Fruit fly (Drosophila melanogaster) Kc167 (cell line): Measurements from ENCODE around the gene Pcd.

Source experiments
- Myc ChIP-seq: fragments of >200 bp; optimal IDR thresholded peaks from 2 replicates; lab custom pipeline; 2017; ENCODE audit warnings: missing external identifiers
- insv ChIP-seq: fragments of >200 bp; optimal IDR thresholded peaks from 3 replicates; lab custom pipeline; 2018; ENCODE audit warnings: missing external identifiers
- psq ChIP-seq: fragments of >200 bp; optimal IDR thresholded peaks from 2 replicates; lab custom pipeline; 2017; ENCODE audit warnings: missing external identifiers
- ttk ChIP-seq: sonication (Bioruptor generic); optimal IDR thresholded peaks from 2 replicates; lab custom pipeline; 2017; ENCODE audit warnings: missing external identifiers

DNA sequence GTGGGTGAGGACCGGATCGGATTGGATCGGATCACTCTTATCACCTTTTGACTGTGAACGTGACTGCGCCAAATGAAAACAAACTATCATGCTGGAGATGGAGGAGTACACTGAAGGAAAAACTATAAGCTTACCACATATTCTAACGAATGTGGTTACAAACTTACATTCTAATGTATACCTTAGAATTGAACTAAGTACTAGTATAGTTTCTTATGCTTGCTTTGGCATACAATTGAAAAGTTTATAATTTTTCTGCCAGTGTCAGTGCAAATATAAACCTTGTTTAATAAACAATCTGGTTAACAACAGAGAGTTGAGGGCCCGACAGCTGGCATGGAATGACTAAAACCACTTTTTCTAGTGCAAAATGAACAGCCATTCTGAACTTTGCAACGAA lies 5.4 kb upstream of the Pcd start:
- no peak for TF ChIP-seq psq (lab: Kevin White, UChicago)
- no peak for TF ChIP-seq insv (lab: Kevin White, UChicago)
- no peak for TF ChIP-seq Myc
- TF ChIP-seq ttk (lab: Kevin White, UChicago), result no peak
